Worm (Caenorhabditis elegans) whole organism, L3 larva: ENCODE results near the gene M01F1.9.

ENCODE experiments used
- elt-1 ChIP-seq: fragments of 150-350 bp; optimal IDR thresholded peaks from 2 replicates; lab custom pipeline; 2014; ENCODE audit warnings: missing biosample characterization, missing genetic modification characterization
- nfya-1 ChIP-seq: sonication (generic microtip); optimal IDR thresholded peaks from 2 replicates; lab custom pipeline; 2017; ENCODE audit warnings: missing genetic modification characterization, mild to moderate bottlenecking, missing compliant biosample characterization, antibody characterized with exemption, moderate library complexity; ENCODE audit not compliant: insufficient read depth
- nhr-11 ChIP-seq: fragments of 150-350 bp; optimal IDR thresholded peaks from 2 replicates; lab custom pipeline; 2014; ENCODE audit warnings: missing biosample characterization, missing genetic modification characterization
- unc-62 ChIP-seq: fragments of 150-350 bp; sonication (generic microtip); optimal IDR thresholded peaks from 4 replicates; lab custom pipeline; 2014; ENCODE audit warnings: missing biosample characterization, missing genetic modification reagents, missing genetic modification characterization
- ztf-11 ChIP-seq: fragments of 150-350 bp; optimal IDR thresholded peaks from 2 replicates; lab custom pipeline; 2014; ENCODE audit warnings: missing biosample characterization, missing genetic modification characterization

DNA sequence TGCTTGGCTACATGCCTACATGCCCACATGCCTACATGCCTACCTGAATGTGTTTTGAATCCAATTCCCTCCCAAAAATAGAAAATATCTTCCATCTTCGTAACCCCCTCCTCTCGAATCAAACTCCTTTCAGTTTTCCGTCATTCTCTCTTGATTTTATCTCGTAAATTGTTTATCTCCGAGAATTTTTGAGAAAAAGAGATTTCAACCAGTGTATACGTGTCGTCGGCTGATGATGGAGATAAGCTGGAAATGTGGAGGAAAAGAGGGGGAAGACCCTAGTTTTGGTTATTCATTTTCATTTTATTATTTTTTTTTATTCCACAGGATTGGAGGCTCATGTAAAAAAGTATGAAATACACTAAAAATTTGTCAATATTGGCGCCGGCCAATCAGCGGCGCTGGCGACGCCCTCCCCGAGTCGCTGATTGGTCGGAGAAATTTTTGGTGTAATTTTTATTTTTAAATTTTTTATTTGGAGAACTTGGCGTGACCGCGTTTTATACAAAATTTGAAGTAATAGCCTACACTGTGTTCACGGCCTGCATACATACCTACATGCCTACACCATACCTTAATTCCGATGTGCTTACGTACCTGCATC is 20.0 kb downstream of the M01F1.9 start:
- TF ChIP-seq elt-1 (tag; lab: Kevin White, UChicago) = peak; percentile 86
- no peak for TF ChIP-seq unc-62 (GFP tag; lab: Kevin White, UChicago)
- TF ChIP-seq ztf-11 = no peak
- TF ChIP-seq nhr-11 (tag; lab: Kevin White, UChicago) = no peak
- peak; percentile 80 for TF ChIP-seq nfya-1 (tag; lab: Kevin White, UChicago)
